Fruit fly (Drosophila melanogaster) whole organism, embryonic: ENCODE results near the gene Ir94f.

ENCODE experiments used
- Adf1 ChIP-seq: fragments of 200-800 bp; sonication (Bioruptor generic); IDR thresholded peaks from 2 replicates; pipeline ENCODE4 v1.3.6; 2022; ENCODE audit warnings: missing biosample characterization, missing genetic modification characterization
- Antp ChIP-seq: fragments of 200-800 bp; sonication (Bioruptor generic); optimal IDR thresholded peaks from 3 replicates; lab custom pipeline; 2016; ENCODE audit warnings: missing biosample characterization, missing genetic modification characterization
- CG11085 ChIP-seq: fragments of 200-800 bp; sonication (Bioruptor generic); IDR thresholded peaks from 2 replicates; pipeline ENCODE4 v1.3.6; 2022; ENCODE audit warnings: missing biosample characterization, missing genetic modification characterization
- CG12071 ChIP-seq: fragments of 200-800 bp; sonication (Bioruptor generic); optimal IDR thresholded peaks from 3 replicates; lab custom pipeline; 2018; ENCODE audit warnings: missing biosample characterization, mild to moderate bottlenecking, missing genetic modification characterization
- CG13424 ChIP-seq: fragments of 200-800 bp; sonication (Bioruptor generic); optimal IDR thresholded peaks from 2 replicates; lab custom pipeline; 2019; ENCODE audit warnings: missing biosample characterization, mild to moderate bottlenecking, missing genetic modification characterization, moderate library complexity
- CG14014 ChIP-seq: fragments of 200-800 bp; sonication (Bioruptor generic); IDR thresholded peaks from 2 replicates; pipeline ENCODE4 v1.3.6; 2022; ENCODE audit warnings: missing biosample characterization, missing genetic modification characterization
- CG14441 ChIP-seq: fragments of 200-800 bp; sonication (Bioruptor generic); IDR thresholded peaks from 2 replicates; pipeline ENCODE4 v1.3.6; 2022; ENCODE audit warnings: missing biosample characterization, missing genetic modification characterization
- CG16813 ChIP-seq: fragments of 200-800 bp; sonication (Bioruptor generic); IDR thresholded peaks from 3 replicates; pipeline ENCODE4 v1.3.6; 2022; ENCODE audit warnings: missing biosample characterization, missing genetic modification characterization; ENCODE audit not compliant: partially characterized antibody
- CG18599 ChIP-seq: fragments of 200-800 bp; sonication (Bioruptor generic); optimal IDR thresholded peaks from 3 replicates; lab custom pipeline; 2017; ENCODE audit warnings: missing biosample characterization, missing genetic modification characterization, mild to moderate bottlenecking, moderate library complexity, missing genetic modification reagents
- CG2875 ChIP-seq: fragments of 200-800 bp; sonication (Bioruptor generic); optimal IDR thresholded peaks from 2 replicates; lab custom pipeline; 2017; ENCODE audit warnings: missing biosample characterization, mild to moderate bottlenecking, missing genetic modification characterization, missing genetic modification reagents
- CG3163 ChIP-seq: fragments of 200-800 bp; sonication (Bioruptor generic); optimal IDR thresholded peaks from 3 replicates; lab custom pipeline; 2016; ENCODE audit warnings: missing biosample characterization, missing genetic modification characterization
- CG32532 ChIP-seq: fragments of 200-800 bp; sonication (Bioruptor generic); IDR thresholded peaks from 2 replicates; pipeline ENCODE4 v1.3.6; 2022; ENCODE audit warnings: missing biosample characterization, missing genetic modification characterization
- CG5245 ChIP-seq: fragments of 200-800 bp; sonication (Bioruptor generic); optimal IDR thresholded peaks from 3 replicates; lab custom pipeline; 2016; ENCODE audit warnings: missing biosample characterization, missing genetic modification characterization
- CG7372 ChIP-seq: fragments of 200-800 bp; sonication (Bioruptor generic); IDR thresholded peaks from 2 replicates; pipeline ENCODE4 v1.3.6; 2022; ENCODE audit warnings: missing biosample characterization, missing genetic modification characterization
- CG7839 ChIP-seq: fragments of 200-800 bp; sonication (Bioruptor generic); optimal IDR thresholded peaks from 3 replicates; lab custom pipeline; 2018; ENCODE audit warnings: missing biosample characterization, mild to moderate bottlenecking, missing genetic modification characterization, moderate library complexity
- Dad ChIP-seq: fragments of 200-800 bp; sonication (Bioruptor generic); optimal IDR thresholded peaks from 3 replicates; lab custom pipeline; 2016; ENCODE audit warnings: missing biosample characterization, missing genetic modification characterization
- Eip74EF ChIP-seq, 2 experiments: fragments of 200-800 bp in 1 of 2; fragments of >200 bp in 1 of 2; sonication (Bioruptor generic) in 1 of 2; optimal IDR thresholded peaks; 2 replicates each; lab custom pipeline; 2017 to 2019; ENCODE audit warnings: missing biosample characterization in 2 of 2, missing genetic modification characterization in 2 of 2, mild to moderate bottlenecking in 1 of 2, moderate library complexity in 1 of 2
- Ets65A ChIP-seq: fragments of 200-800 bp; sonication (Bioruptor generic); peaks from one replicate; lab custom pipeline; 2016; ENCODE audit warnings: missing biosample characterization, missing genetic modification characterization
- Fer3 ChIP-seq: fragments of 200-800 bp; sonication (Bioruptor generic); optimal IDR thresholded peaks from 2 replicates; lab custom pipeline; 2018; ENCODE audit warnings: missing biosample characterization, mild to moderate bottlenecking, missing genetic modification characterization, moderate library complexity
- HmgZ ChIP-seq: fragments of 200-800 bp; sonication (Bioruptor generic); optimal IDR thresholded peaks from 2 replicates; lab custom pipeline; 2018; ENCODE audit warnings: missing biosample characterization, mild to moderate bottlenecking, missing genetic modification characterization
- Hmr ChIP-seq: fragments of 200-800 bp; sonication (Bioruptor generic); optimal IDR thresholded peaks from 3 replicates; lab custom pipeline; 2017; ENCODE audit warnings: mild to moderate bottlenecking, missing biosample characterization, missing genetic modification reagents, missing genetic modification characterization
- Lhr ChIP-seq: fragments of 200-800 bp; sonication (Bioruptor generic); optimal IDR thresholded peaks from 3 replicates; lab custom pipeline; 2017; ENCODE audit warnings: mild to moderate bottlenecking, missing biosample characterization, missing genetic modification reagents, missing genetic modification characterization
- Lim3 ChIP-seq: fragments of 200-800 bp; sonication (Bioruptor generic); IDR thresholded peaks from 2 replicates; pipeline ENCODE4 v1.3.6; 2022; ENCODE audit warnings: missing biosample characterization, missing genetic modification characterization
- Lpt ChIP-seq: fragments of >200 bp; optimal IDR thresholded peaks from 2 replicates; lab custom pipeline; 2018; ENCODE audit warnings: missing biosample characterization, missing genetic modification characterization
- Meics ChIP-seq: fragments of 200-800 bp; sonication (Bioruptor generic); optimal IDR thresholded peaks from 2 replicates; lab custom pipeline; 2017; ENCODE audit warnings: missing biosample characterization, mild to moderate bottlenecking, missing genetic modification characterization
- NFAT ChIP-seq: fragments of 200-800 bp; sonication (Bioruptor generic); IDR thresholded peaks from 2 replicates; pipeline ENCODE4 v1.3.6; 2022; ENCODE audit warnings: missing biosample characterization, missing genetic modification characterization
- NfI ChIP-seq: fragments of 200-800 bp; sonication (Bioruptor generic); optimal IDR thresholded peaks from 3 replicates; lab custom pipeline; 2018; ENCODE audit warnings: missing biosample characterization, mild to moderate bottlenecking, missing genetic modification characterization, moderate library complexity
- Opbp ChIP-seq: fragments of 200-800 bp; sonication (Bioruptor generic); IDR thresholded peaks from 3 replicates; pipeline ENCODE4 v1.3.6; 2022; ENCODE audit warnings: missing biosample characterization, missing genetic modification characterization; ENCODE audit not compliant: partially characterized antibody
- Six4 ChIP-seq: fragments of 200-800 bp; sonication (Bioruptor generic); optimal IDR thresholded peaks from 2 replicates; lab custom pipeline; 2016; ENCODE audit warnings: missing biosample characterization, missing genetic modification characterization
- Sox102F ChIP-seq: fragments of 200-800 bp; sonication (Bioruptor generic); optimal IDR thresholded peaks from 2 replicates; lab custom pipeline; 2018; ENCODE audit warnings: missing biosample characterization, mild to moderate bottlenecking, missing genetic modification characterization, moderate library complexity
- bab2 ChIP-seq: fragments of 200-800 bp; sonication (Bioruptor generic); optimal IDR thresholded peaks from 2 replicates; lab custom pipeline; 2016; ENCODE audit warnings: missing biosample characterization, missing genetic modification characterization
- bbx ChIP-seq: fragments of 200-800 bp; sonication (Bioruptor generic); IDR thresholded peaks from 2 replicates; pipeline ENCODE4 v1.3.6; 2022; ENCODE audit warnings: missing biosample characterization, missing genetic modification characterization; ENCODE audit not compliant: partially characterized antibody
- cwo ChIP-seq: fragments of 200-800 bp; sonication (Bioruptor generic); optimal IDR thresholded peaks from 3 replicates; lab custom pipeline; 2017; ENCODE audit warnings: missing biosample characterization, missing genetic modification characterization, mild to moderate bottlenecking, moderate library complexity, missing genetic modification reagents
- danr ChIP-seq: fragments of 200-800 bp; sonication (Bioruptor generic); IDR thresholded peaks from 2 replicates; pipeline ENCODE4 v1.3.6; 2022; ENCODE audit warnings: missing biosample characterization, missing genetic modification characterization
- en ChIP-seq: fragments of 200-800 bp; sonication (Bioruptor generic); optimal IDR thresholded peaks from 2 replicates; lab custom pipeline; 2016; ENCODE audit warnings: missing biosample characterization, missing genetic modification characterization
- gce ChIP-seq: fragments of 200-800 bp; sonication (Bioruptor generic); IDR thresholded peaks from 3 replicates; pipeline ENCODE4 v1.3.6; 2022; ENCODE audit warnings: missing biosample characterization, missing genetic modification characterization
- gcm2 ChIP-seq: fragments of 200-800 bp; sonication (Bioruptor generic); optimal IDR thresholded peaks from 2 replicates; lab custom pipeline; 2016; ENCODE audit warnings: missing biosample characterization, missing genetic modification characterization
- grau ChIP-seq: fragments of 200-800 bp; optimal IDR thresholded peaks from 3 replicates; lab custom pipeline; 2019; ENCODE audit warnings: missing biosample characterization, mild to moderate bottlenecking, missing genetic modification characterization, moderate library complexity
- inv ChIP-seq: fragments of 200-800 bp; sonication (Bioruptor generic); IDR thresholded peaks from 2 replicates; pipeline ENCODE4 v1.3.6; 2022; ENCODE audit warnings: missing biosample characterization, missing genetic modification characterization; ENCODE audit not compliant: partially characterized antibody
- kah ChIP-seq: fragments of 200-800 bp; sonication (Bioruptor generic); optimal IDR thresholded peaks from 2 replicates; lab custom pipeline; 2018; ENCODE audit warnings: missing biosample characterization, mild to moderate bottlenecking, missing genetic modification characterization
- klu ChIP-seq: fragments of 200-800 bp; sonication (Bioruptor generic); IDR thresholded peaks from 2 replicates; pipeline ENCODE4 v1.3.6; 2022; ENCODE audit warnings: missing biosample characterization, missing genetic modification characterization
- lab ChIP-seq: fragments of 200-800 bp; sonication (Bioruptor generic); optimal IDR thresholded peaks from 3 replicates; lab custom pipeline; 2017; ENCODE audit warnings: missing biosample characterization, missing genetic modification characterization, mild to moderate bottlenecking, moderate library complexity, missing genetic modification reagents
- mam ChIP-seq: fragments of 200-800 bp; sonication (Bioruptor generic); optimal IDR thresholded peaks from 3 replicates; lab custom pipeline; 2016; ENCODE audit warnings: missing biosample characterization, missing genetic modification characterization
- p53 ChIP-seq: fragments of 200-800 bp; sonication (Bioruptor generic); optimal IDR thresholded peaks from 2 replicates; lab custom pipeline; 2016; ENCODE audit warnings: missing biosample characterization, missing genetic modification characterization
- row ChIP-seq: fragments of 200-800 bp; sonication (Bioruptor generic); IDR thresholded peaks from 3 replicates; pipeline ENCODE4 v1.3.6; 2022; ENCODE audit warnings: missing biosample characterization, missing genetic modification characterization
- sd ChIP-seq: fragments of 200-800 bp; sonication (Bioruptor generic); optimal IDR thresholded peaks from 3 replicates; lab custom pipeline; 2018; ENCODE audit warnings: missing biosample characterization, mild to moderate bottlenecking, missing genetic modification characterization, moderate library complexity
- sqz ChIP-seq: fragments of 200-800 bp; sonication (Bioruptor generic); optimal IDR thresholded peaks from 3 replicates; lab custom pipeline; 2018; ENCODE audit warnings: missing biosample characterization, mild to moderate bottlenecking, missing genetic modification characterization
- tna ChIP-seq: fragments of 200-800 bp; sonication (Bioruptor generic); IDR thresholded peaks from 2 replicates; pipeline ENCODE4 v1.3.6; 2022; ENCODE audit warnings: missing biosample characterization, missing genetic modification characterization; ENCODE audit not compliant: partially characterized antibody
- unpg ChIP-seq: fragments of 200-800 bp; sonication (Bioruptor generic); optimal IDR thresholded peaks from 3 replicates; lab custom pipeline; 2018; ENCODE audit warnings: missing biosample characterization, mild to moderate bottlenecking, missing genetic modification characterization, moderate library complexity
- zfh1 ChIP-seq: fragments of 200-800 bp; sonication (Bioruptor generic); IDR thresholded peaks from 3 replicates; pipeline ENCODE4 v1.3.6; 2022; ENCODE audit warnings: missing biosample characterization, missing genetic modification characterization

Ir94f gene

DNA sequence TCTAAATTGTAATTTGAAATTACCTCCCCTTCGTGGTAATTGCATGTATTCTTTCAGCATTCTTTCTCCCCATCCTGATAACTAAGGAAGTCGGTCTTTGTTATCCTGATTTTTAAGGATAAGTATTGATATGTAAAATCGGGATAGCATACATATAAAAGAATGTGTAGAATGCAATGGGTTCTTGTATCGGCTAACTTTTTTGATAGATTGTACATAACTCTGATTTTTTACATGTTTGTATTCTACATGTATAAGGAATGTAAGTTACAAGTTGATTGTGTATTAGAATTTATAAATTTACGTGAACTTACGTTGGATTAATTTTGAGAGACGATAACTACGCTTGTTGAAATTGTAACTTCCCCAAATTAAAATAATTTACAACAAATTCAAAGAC lies 40.6 kb downstream of the Ir94f start (continued):
- TF ChIP-seq Six4 (GFP tag; lab: Kevin White, UChicago) = no peak
- no peak for TF ChIP-seq kah (GFP tag; lab: Kevin White, UChicago)
- TF ChIP-seq Opbp = peak; percentile 39; the same call in 2 of the 3 replicates
- TF ChIP-seq Adf1 (GFP tag; lab: Robert Waterston, UW) = no peak
- TF ChIP-seq sqz (GFP tag; lab: Kevin White, UChicago) = no peak
- no peak for TF ChIP-seq Lpt (GFP tag; lab: Kevin White, UChicago)
- peak; percentile 65 for TF ChIP-seq CG16813
- no peak for TF ChIP-seq CG2875 (GFP tag; lab: Kevin White, UChicago)
- TF ChIP-seq gce (GFP tag; lab: Robert Waterston, UW) = no peak
- TF ChIP-seq inv (GFP tag; lab: Robert Waterston, UW) = peak; percentile 42; the same call in 1 of the 2 replicates
- TF ChIP-seq Lim3 (GFP tag; lab: Robert Waterston, UW) = no peak
- TF ChIP-seq en (GFP tag; lab: Kevin White, UChicago) = no peak
- TF ChIP-seq CG3163 (GFP tag; lab: Kevin White, UChicago) = no peak
- TF ChIP-seq, all 482 proteins: peak for 21

DNA sequence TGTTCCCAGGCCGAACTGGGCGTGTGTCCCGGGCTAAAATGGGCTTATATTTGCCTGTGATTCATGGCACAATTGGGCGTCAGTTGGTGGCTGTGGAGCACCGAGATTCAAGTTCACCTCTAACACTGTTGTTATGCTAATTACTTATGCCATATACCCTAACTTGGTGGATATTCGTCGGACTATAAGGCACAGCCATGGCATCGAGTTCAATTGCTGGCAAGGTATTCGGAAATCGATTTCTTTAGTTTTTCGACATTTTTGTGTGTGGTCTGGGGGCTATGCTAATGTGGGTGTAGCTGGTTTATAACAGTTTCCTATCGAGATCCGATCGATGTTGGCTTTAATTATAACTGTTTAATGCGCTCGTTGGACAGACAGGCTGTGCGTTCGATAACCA lies 44.4 kb downstream of the Ir94f start:
- no peak for TF ChIP-seq HmgZ (tag; lab: Kevin White, UChicago)
- TF ChIP-seq unpg (GFP tag; lab: Kevin White, UChicago) = no peak
- peak; percentile 19 for TF ChIP-seq Sox102F
- peak; percentile 7 for TF ChIP-seq mam
- peak; percentile 54; the same call in 1 of the 2 replicates for TF ChIP-seq CG14014
- TF ChIP-seq bbx (GFP tag; lab: Robert Waterston, UW) = no peak
- peak; percentile 22 for TF ChIP-seq CG12071 (GFP tag; lab: Kevin White, UChicago)
- TF ChIP-seq danr (GFP tag; lab: Robert Waterston, UW) = no peak
- TF ChIP-seq CG5245 (GFP tag; lab: Kevin White, UChicago) = no peak
- TF ChIP-seq Hmr (GFP tag; lab: Kevin White, UChicago) = no peak
- TF ChIP-seq row (GFP tag; lab: Robert Waterston, UW) = peak; percentile 66
- TF ChIP-seq Lhr = no peak
- TF ChIP-seq CG13424 (tag; lab: Kevin White, UChicago) = peak; percentile 8
- TF ChIP-seq gcm2 (GFP tag; lab: Kevin White, UChicago) = no peak
- peak; percentile 23; the same call in 1 of the 2 replicates for TF ChIP-seq NFAT (GFP tag; lab: Robert Waterston, UW)
- peak in 1 of 2 experiments; percentile 19 for TF ChIP-seq Eip74EF (GFP tag; optimal IDR thresholded peaks at IDR 0.05; lab: Kevin White, UChicago)
- peak; percentile 13 for TF ChIP-seq Meics (GFP tag; lab: Kevin White, UChicago)
- TF ChIP-seq tna (GFP tag; lab: Robert Waterston, UW) = no peak
- TF ChIP-seq p53 (GFP tag; lab: Kevin White, UChicago) = no peak
- TF ChIP-seq CG18599 = peak; percentile 16
- TF ChIP-seq bab2 (GFP tag; lab: Kevin White, UChicago) = no peak
- TF ChIP-seq grau = no peak
- TF ChIP-seq Antp = peak; percentile 25
- TF ChIP-seq sd (tag; lab: Kevin White, UChicago) = peak; percentile 57
- TF ChIP-seq CG7372 (GFP tag; lab: Robert Waterston, UW) = no peak
- TF ChIP-seq lab = peak; percentile 29
- TF ChIP-seq CG11085 (GFP tag; lab: Robert Waterston, UW) = no peak
- no peak for TF ChIP-seq Ets65A
- peak; percentile 39; the same call in 1 of the 3 replicates for TF ChIP-seq zfh1
- TF ChIP-seq Dad (GFP tag; lab: Kevin White, UChicago) = no peak
- TF ChIP-seq CG32532 (GFP tag; lab: Robert Waterston, UW) = peak; percentile 33
- peak; percentile 33 for TF ChIP-seq CG7839 (tag; lab: Kevin White, UChicago)
- TF ChIP-seq Fer3 = peak; percentile 29
- TF ChIP-seq NfI = no peak
- 0 out of 2 replicates have a peak, but pooled peaks have one; percentile 21 for TF ChIP-seq klu (GFP tag; lab: Robert Waterston, UW)
- TF ChIP-seq CG14441 (GFP tag; lab: Robert Waterston, UW) = peak; percentile 48; the same call in 1 of the 2 replicates
- TF ChIP-seq cwo (GFP tag; lab: Kevin White, UChicago) = peak; percentile 66
